Fruit fly (Drosophila melanogaster) whole organism, prepupa: ENCODE measurements around the gene salr.
A peak's percentile ranks its signal among the peaks of the same experiment; 100 is the strongest.

ENCODE experiments used
- Blimp-1 ChIP-seq: fragments of 200-800 bp; sonication (Bioruptor generic); optimal IDR thresholded peaks from 3 replicates; lab custom pipeline; 2017; ENCODE audit warnings: missing biosample characterization, missing genetic modification characterization, mild to moderate bottlenecking, moderate library complexity, missing genetic modification reagents
- CG10631 ChIP-seq: fragments of 200-800 bp; sonication (Bioruptor generic); optimal IDR thresholded peaks from 2 replicates; lab custom pipeline; 2016; ENCODE audit warnings: missing biosample characterization, missing genetic modification characterization
- CG10669 ChIP-seq: fragments of 200-800 bp; sonication (Bioruptor generic); optimal IDR thresholded peaks from 3 replicates; lab custom pipeline; 2018; ENCODE audit warnings: missing biosample characterization, mild to moderate bottlenecking, missing genetic modification characterization, moderate library complexity
- CG11294 ChIP-seq: fragments of 200-800 bp; sonication (Bioruptor generic); IDR thresholded peaks from 2 replicates; pipeline ENCODE4 v1.3.6; 2022; ENCODE audit warnings: missing biosample characterization, missing genetic modification characterization
- CG15336 ChIP-seq: fragments of 200-800 bp; sonication (Bioruptor generic); IDR thresholded peaks from 2 replicates; pipeline ENCODE4 v1.3.6; 2022; ENCODE audit warnings: missing biosample characterization, missing genetic modification characterization
- CG1621 ChIP-seq: fragments of 200-800 bp; sonication (Bioruptor generic); optimal IDR thresholded peaks from 3 replicates; lab custom pipeline; 2018; ENCODE audit warnings: missing biosample characterization, mild to moderate bottlenecking, missing genetic modification characterization
- CG16779 ChIP-seq: fragments of 200-800 bp; sonication (Bioruptor generic); optimal IDR thresholded peaks from 3 replicates; lab custom pipeline; 2017; ENCODE audit warnings: missing biosample characterization, mild to moderate bottlenecking, missing genetic modification characterization
- CG31627 ChIP-seq: fragments of 200-800 bp; sonication (Bioruptor generic); optimal IDR thresholded peaks from 3 replicates; lab custom pipeline; 2016; ENCODE audit warnings: missing biosample characterization, missing genetic modification characterization
- CG4318 ChIP-seq: fragments of 200-800 bp; sonication (Bioruptor generic); optimal IDR thresholded peaks from 3 replicates; lab custom pipeline; 2017; ENCODE audit warnings: missing biosample characterization, mild to moderate bottlenecking, missing genetic modification characterization
- CG6276 ChIP-seq: fragments of 200-800 bp; sonication (Bioruptor generic); optimal IDR thresholded peaks from 2 replicates; lab custom pipeline; 2017; ENCODE audit warnings: missing biosample characterization, mild to moderate bottlenecking, missing genetic modification characterization
- CG6808 ChIP-seq: fragments of 200-800 bp; sonication (Bioruptor generic); optimal IDR thresholded peaks from 3 replicates; lab custom pipeline; 2017; ENCODE audit warnings: missing biosample characterization, missing genetic modification characterization, mild to moderate bottlenecking, moderate library complexity, missing genetic modification reagents
- CG7368 ChIP-seq: fragments of 200-800 bp; sonication (Bioruptor generic); optimal IDR thresholded peaks from 3 replicates; lab custom pipeline; 2016; ENCODE audit warnings: missing biosample characterization, missing genetic modification characterization
- CG8119 ChIP-seq: fragments of 200-800 bp; sonication (Bioruptor generic); IDR thresholded peaks from 3 replicates; pipeline ENCODE4 v1.3.6; 2022; ENCODE audit warnings: missing biosample characterization, missing genetic modification characterization
- CG8632 ChIP-seq: fragments of 200-800 bp; sonication (Bioruptor generic); optimal IDR thresholded peaks from 3 replicates; lab custom pipeline; 2016; ENCODE audit warnings: missing biosample characterization, missing genetic modification characterization
- CG9139 ChIP-seq: fragments of 200-800 bp; sonication (Bioruptor generic); optimal IDR thresholded peaks from 3 replicates; lab custom pipeline; 2017; ENCODE audit warnings: missing biosample characterization, mild to moderate bottlenecking, missing genetic modification characterization
- Eip75B ChIP-seq: fragments of 200-800 bp; sonication (Bioruptor generic); optimal IDR thresholded peaks from 3 replicates; lab custom pipeline; 2016; ENCODE audit warnings: missing biosample characterization, missing genetic modification characterization
- Eip78C ChIP-seq: fragments of 200-800 bp; sonication (Bioruptor generic); peaks from one replicate; lab custom pipeline; 2016; ENCODE audit warnings: missing biosample characterization, missing genetic modification characterization
- Eip93F ChIP-seq: fragments of 200-800 bp; sonication (Bioruptor generic); optimal IDR thresholded peaks from 2 replicates; lab custom pipeline; 2016; ENCODE audit warnings: missing biosample characterization, mild to moderate bottlenecking, missing genetic modification characterization
- Ets21C ChIP-seq: fragments of 200-800 bp; sonication (Bioruptor generic); optimal IDR thresholded peaks from 3 replicates; lab custom pipeline; 2016; ENCODE audit warnings: missing biosample characterization, missing genetic modification characterization
- Gug ChIP-seq: fragments of 200-800 bp; sonication (Bioruptor generic); IDR thresholded peaks from 2 replicates; pipeline ENCODE4 v1.3.6; 2022; ENCODE audit warnings: missing biosample characterization, missing genetic modification characterization
- Hr4 ChIP-seq: fragments of 200-800 bp; sonication (Bioruptor generic); optimal IDR thresholded peaks from 3 replicates; lab custom pipeline; 2016; ENCODE audit warnings: missing biosample characterization, missing genetic modification characterization
- Lpt ChIP-seq: fragments of 200-800 bp; sonication (Bioruptor generic); optimal IDR thresholded peaks from 3 replicates; lab custom pipeline; 2016; ENCODE audit warnings: missing biosample characterization, missing genetic modification characterization
- dsx ChIP-seq: fragments of 200-800 bp; optimal IDR thresholded peaks from 3 replicates; lab custom pipeline; 2019; ENCODE audit warnings: missing biosample characterization, mild to moderate bottlenecking, missing genetic modification characterization, moderate library complexity; ENCODE audit not compliant: poor library complexity, severe bottlenecking
- eg ChIP-seq: fragments of 200-800 bp; sonication (Bioruptor generic); IDR thresholded peaks from 3 replicates; pipeline ENCODE4 v1.3.6; 2022; ENCODE audit warnings: missing biosample characterization, missing genetic modification characterization
- fd59A ChIP-seq: fragments of 200-800 bp; sonication (Bioruptor generic); optimal IDR thresholded peaks from 2 replicates; lab custom pipeline; 2017; ENCODE audit warnings: missing biosample characterization, mild to moderate bottlenecking, missing genetic modification characterization, missing genetic modification reagents
- fd85E ChIP-seq: fragments of 200-800 bp; sonication (Bioruptor generic); optimal IDR thresholded peaks from 3 replicates; lab custom pipeline; 2016; ENCODE audit warnings: missing biosample characterization, missing genetic modification characterization
- fkh ChIP-seq: fragments of 200-800 bp; sonication (Bioruptor generic); optimal IDR thresholded peaks from 3 replicates; lab custom pipeline; 2017; ENCODE audit warnings: missing biosample characterization, mild to moderate bottlenecking, missing genetic modification characterization, moderate library complexity
- lz ChIP-seq: fragments of 200-800 bp; sonication (Bioruptor generic); optimal IDR thresholded peaks from 3 replicates; lab custom pipeline; 2016; ENCODE audit warnings: missing biosample characterization, missing genetic modification characterization
- pdm3 ChIP-seq: fragments of 200-800 bp; sonication (Bioruptor generic); optimal IDR thresholded peaks from 3 replicates; lab custom pipeline; 2016; ENCODE audit warnings: missing biosample characterization, missing genetic modification characterization
- spab ChIP-seq: fragments of 200-800 bp; sonication (Bioruptor generic); optimal IDR thresholded peaks from 2 replicates; lab custom pipeline; 2017; ENCODE audit warnings: missing biosample characterization, mild to moderate bottlenecking, missing genetic modification characterization, missing genetic modification reagents
- ss ChIP-seq, 2 experiments: fragments of 200-800 bp; sonication (Bioruptor generic); optimal IDR thresholded peaks; 2 replicates in 1 of 2; 3 replicates in 1 of 2; lab custom pipeline; 2017 to 2018; ENCODE audit warnings: mild to moderate bottlenecking in 2 of 2, missing biosample characterization in 2 of 2, missing genetic modification characterization in 2 of 2, moderate library complexity in 1 of 2
- topi ChIP-seq: fragments of 200-800 bp; sonication (Bioruptor generic); optimal IDR thresholded peaks from 3 replicates; lab custom pipeline; 2016; ENCODE audit warnings: missing biosample characterization, missing genetic modification characterization

The salr gene

DNA sequence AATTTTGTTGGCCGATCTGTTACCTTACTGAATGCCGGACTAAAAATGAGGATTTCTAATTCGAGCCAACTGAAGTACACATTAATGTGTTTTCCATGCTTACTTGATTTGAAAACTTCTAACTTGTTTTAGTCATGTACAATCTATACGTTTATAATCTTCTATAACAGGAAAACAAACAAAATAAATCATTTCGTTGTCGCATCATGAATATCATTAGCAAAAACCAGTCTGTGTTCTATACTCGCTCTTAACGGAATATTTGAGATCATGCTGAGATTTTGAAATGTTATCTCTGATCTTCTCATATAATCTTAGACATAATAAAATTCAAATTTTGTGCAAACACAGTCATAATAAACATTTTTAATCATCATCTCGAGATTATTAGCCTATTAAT lies 15.5 kb upstream of the salr start, which contains the start of gene CG14926:
CG14926 (minus strand) TSS at position 101 of the 400 bp plus-strand sequence.
- no peak for TF ChIP-seq Eip93F
- no peak for TF ChIP-seq dsx (GFP tag; lab: Kevin White, UChicago)
- TF ChIP-seq fd85E = no peak

DNA sequence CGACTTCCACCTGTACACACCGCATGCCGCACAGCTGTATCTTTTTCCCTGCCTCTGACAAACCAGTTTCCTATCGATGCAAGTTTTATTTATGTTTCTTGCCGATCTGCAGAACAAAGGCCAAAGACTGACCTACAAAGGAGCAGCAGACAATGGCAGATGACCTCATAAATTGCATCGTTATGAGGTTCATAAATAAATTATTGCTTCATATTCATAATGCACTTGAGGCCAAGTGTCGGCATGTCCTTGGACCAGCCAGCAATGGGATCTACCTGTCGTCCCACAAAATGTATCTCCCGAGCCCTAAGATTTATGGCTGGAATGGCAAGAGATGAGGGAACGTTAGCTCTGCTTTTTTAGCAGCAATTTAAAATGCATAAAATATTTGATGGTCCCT lies 14.7 kb upstream of the salr start:
- no peak for TF ChIP-seq topi (GFP tag; lab: Kevin White, UChicago)
- TF ChIP-seq Blimp-1 (GFP tag; lab: Kevin White, UChicago) = no peak
- no peak for TF ChIP-seq CG1621 (tag; lab: Kevin White, UChicago)
- TF ChIP-seq pdm3 (GFP tag; lab: Kevin White, UChicago) = no peak
- no peak for TF ChIP-seq Gug (GFP tag; lab: Robert Waterston, UW)
- no peak for TF ChIP-seq CG8119 (GFP tag; lab: Robert Waterston, UW)
- no peak for TF ChIP-seq Eip78C (GFP tag; lab: Kevin White, UChicago)
- no peak for TF ChIP-seq CG8632 (GFP tag; lab: Kevin White, UChicago)
- TF ChIP-seq CG6808 (GFP tag; lab: Kevin White, UChicago) = no peak
- TF ChIP-seq fd59A = no peak
- no peak for TF ChIP-seq CG4318 (GFP tag; lab: Kevin White, UChicago)
- TF ChIP-seq CG15336 (GFP tag; lab: Robert Waterston, UW) = no peak
- no peak for TF ChIP-seq CG10631
- no peak for TF ChIP-seq CG11294
- no peak for TF ChIP-seq dsx (GFP tag; lab: Kevin White, UChicago)
- TF ChIP-seq ss (GFP tag; optimal IDR thresholded peaks at IDR 0.05; lab: Kevin White, UChicago) = no peak
- no peak for TF ChIP-seq lz (GFP tag; lab: Kevin White, UChicago)
- TF ChIP-seq CG6276 (GFP tag; lab: Kevin White, UChicago) = no peak

DNA sequence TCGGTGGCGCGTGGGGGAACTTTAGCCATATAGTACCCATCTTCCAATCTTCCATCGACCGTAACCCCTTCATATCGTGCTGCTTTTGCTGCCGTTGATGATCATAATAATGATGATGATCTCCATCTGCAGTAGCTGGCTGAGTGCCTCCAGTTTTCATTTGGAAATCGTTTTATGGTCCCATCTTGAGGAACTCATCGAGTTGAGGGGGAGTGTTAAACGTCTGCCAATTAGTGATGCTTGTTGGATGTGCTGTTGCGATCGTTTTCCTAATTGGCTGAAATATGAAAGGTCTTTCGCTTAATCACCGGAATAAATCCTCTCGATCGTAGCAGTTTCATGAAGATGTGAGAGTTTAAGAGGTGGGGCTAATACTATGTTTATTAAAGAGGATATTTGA lies 13.6 kb upstream of the salr start:
- no peak for TF ChIP-seq Lpt (GFP tag; lab: Kevin White, UChicago)
- no peak for TF ChIP-seq Hr4 (GFP tag; lab: Kevin White, UChicago)
- TF ChIP-seq Ets21C = no peak
- no peak for TF ChIP-seq CG9139 (GFP tag; lab: Kevin White, UChicago)
- no peak for TF ChIP-seq Eip78C (GFP tag; lab: Kevin White, UChicago)
- TF ChIP-seq lz (GFP tag; lab: Kevin White, UChicago) = no peak
- TF ChIP-seq eg (GFP tag; lab: Robert Waterston, UW) = no peak
- no peak for TF ChIP-seq CG15336 (GFP tag; lab: Robert Waterston, UW)
- no peak for TF ChIP-seq spab (GFP tag; lab: Kevin White, UChicago)
- no peak for TF ChIP-seq CG8632 (GFP tag; lab: Kevin White, UChicago)
- no peak for TF ChIP-seq CG16779
- TF ChIP-seq CG10669 (GFP tag; lab: Kevin White, UChicago) = no peak
- TF ChIP-seq Eip75B (GFP tag; lab: Kevin White, UChicago) = no peak
- TF ChIP-seq CG7368 (GFP tag; lab: Kevin White, UChicago) = no peak
- no peak for TF ChIP-seq Blimp-1 (GFP tag; lab: Kevin White, UChicago)
- no peak for TF ChIP-seq CG6808 (GFP tag; lab: Kevin White, UChicago)
- TF ChIP-seq topi (GFP tag; lab: Kevin White, UChicago) = no peak
- TF ChIP-seq, all 60 proteins: peak for 0

DNA sequence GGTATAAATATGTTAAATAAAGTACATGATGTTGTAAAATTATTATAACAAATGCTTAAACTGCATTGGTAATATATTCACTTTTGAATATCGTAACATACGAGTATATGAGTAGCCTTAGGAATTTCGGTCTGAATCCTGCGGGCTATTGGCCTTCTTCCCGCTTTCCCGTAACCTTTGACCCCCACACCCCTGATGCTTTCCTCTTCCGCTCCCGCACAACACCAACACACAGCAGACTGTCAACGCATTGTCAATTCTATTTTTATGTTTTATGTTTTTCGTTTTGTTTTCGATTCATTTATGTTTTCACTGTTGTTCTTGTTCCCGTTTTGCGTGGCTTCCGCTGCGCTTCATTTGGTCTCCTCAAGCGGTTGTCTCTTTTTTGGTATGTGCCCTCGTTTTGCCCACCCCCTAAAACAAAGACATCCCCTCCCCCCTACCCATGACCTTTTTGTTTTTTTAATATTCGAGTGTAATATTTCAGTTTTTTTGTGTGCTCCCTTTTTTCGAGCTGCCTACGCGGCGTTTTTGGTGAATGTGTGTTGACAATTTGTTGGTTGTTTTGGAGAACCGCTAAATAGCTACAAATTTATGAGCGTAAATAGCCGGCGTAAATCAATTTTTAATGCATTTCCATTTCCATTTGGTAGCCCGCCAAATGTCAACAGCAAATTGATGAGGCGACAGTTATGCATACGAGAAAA lies 11.5 kb upstream of the salr start:
- TF ChIP-seq fkh (GFP tag; lab: Kevin White, UChicago) (peak; percentile 13), CG31627 (GFP tag; lab: Kevin White, UChicago) (no peak)

DNA sequence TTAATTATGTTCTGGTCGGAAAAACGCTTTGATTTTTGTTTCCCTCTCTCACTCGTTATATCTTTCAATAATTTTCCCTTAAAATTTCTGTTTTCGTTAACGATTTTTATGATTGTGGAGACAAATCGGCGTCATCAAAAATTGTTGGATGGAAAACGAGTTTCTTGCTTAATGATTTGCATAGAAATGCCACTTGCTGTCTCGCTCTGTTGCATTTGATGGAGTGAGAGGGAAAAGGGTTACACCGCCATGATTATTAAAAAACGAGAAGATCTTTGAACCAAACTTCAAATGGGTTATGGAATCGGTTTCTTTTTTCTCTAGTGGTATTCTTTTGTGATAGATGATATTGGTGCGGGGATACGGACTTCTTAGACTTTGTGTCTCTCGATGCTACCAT lies 1.8 kb upstream of the salr start:
- TF ChIP-seq topi (GFP tag; lab: Kevin White, UChicago) = no peak
- TF ChIP-seq Lpt (GFP tag; lab: Kevin White, UChicago) = no peak
